Worm (Caenorhabditis elegans) whole organism, late embryonic: ENCODE measurements around the gene F35G12.12.

Experiments
- Y22D7AL.16 ChIP-seq: sonication (generic microtip); optimal IDR thresholded peaks from 2 replicates; lab custom pipeline; 2016; ENCODE audit warnings: missing genetic modification characterization, missing compliant biosample characterization
- ama-1 ChIP-seq: fragments of 150-350 bp; optimal IDR thresholded peaks from 2 replicates; lab custom pipeline; 2014
- nfya-1 ChIP-seq: sonication (generic microtip); optimal IDR thresholded peaks from 2 replicates; lab custom pipeline; 2017; ENCODE audit warnings: missing genetic modification characterization, mild to moderate bottlenecking, missing compliant biosample characterization, antibody characterized with exemption, moderate library complexity

ce11 chrIII:4548739-4549138 lies 32.9 kb upstream of the F35G12.12 start, which contains the start of gene M88.4:
- no peak for TF ChIP-seq Y22D7AL.16 (tag; lab: Kevin White, UChicago)
- no peak for TF ChIP-seq nfya-1 (tag; lab: Kevin White, UChicago)
- no peak for TF ChIP-seq ama-1
